Fruit fly (Drosophila melanogaster) whole organism, embryonic: ENCODE measurements around the gene qless.

Experiments
- ATbp ChIP-seq: fragments of 200-800 bp; sonication (Bioruptor generic); optimal IDR thresholded peaks from 2 replicates; lab custom pipeline; 2017; ENCODE audit warnings: missing biosample characterization, mild to moderate bottlenecking, missing genetic modification characterization, missing genetic modification reagents
- Abd-B ChIP-seq: fragments of 200-800 bp; sonication (Bioruptor generic); optimal IDR thresholded peaks from 2 replicates; lab custom pipeline; 2018; ENCODE audit warnings: missing biosample characterization, mild to moderate bottlenecking, missing genetic modification characterization, moderate library complexity
- B-H1 ChIP-seq: fragments of 200-800 bp; sonication (Bioruptor generic); IDR thresholded peaks from 3 replicates; pipeline ENCODE4 v1.3.6; 2022; ENCODE audit warnings: missing biosample characterization, missing genetic modification characterization
- BtbVII ChIP-seq: fragments of 200-800 bp; sonication (Bioruptor generic); optimal IDR thresholded peaks from 3 replicates; lab custom pipeline; 2017; ENCODE audit warnings: missing biosample characterization, mild to moderate bottlenecking, missing genetic modification characterization
- Bteb2 ChIP-seq: fragments of 200-800 bp; sonication (Bioruptor generic); optimal IDR thresholded peaks from 2 replicates; lab custom pipeline; 2016; ENCODE audit warnings: missing biosample characterization, missing genetic modification characterization
- CG10321 ChIP-seq: fragments of 200-800 bp; sonication (Bioruptor generic); IDR thresholded peaks from 2 replicates; pipeline ENCODE4 v1.3.6; 2022; ENCODE audit warnings: missing biosample characterization, missing genetic modification characterization
- CG11504 ChIP-seq: fragments of 200-800 bp; sonication (Bioruptor generic); optimal IDR thresholded peaks from 3 replicates; lab custom pipeline; 2019; ENCODE audit warnings: missing biosample characterization, mild to moderate bottlenecking, missing genetic modification characterization, moderate library complexity
- CG12071 ChIP-seq: fragments of 200-800 bp; sonication (Bioruptor generic); optimal IDR thresholded peaks from 3 replicates; lab custom pipeline; 2018; ENCODE audit warnings: missing biosample characterization, mild to moderate bottlenecking, missing genetic modification characterization
- CG12744 ChIP-seq: fragments of 200-800 bp; sonication (Bioruptor generic); optimal IDR thresholded peaks from 2 replicates; lab custom pipeline; 2016; ENCODE audit warnings: missing biosample characterization, missing genetic modification characterization
- CG13287 ChIP-seq: fragments of 200-800 bp; sonication (Bioruptor generic); IDR thresholded peaks from 2 replicates; pipeline ENCODE4 v1.3.6; 2022; ENCODE audit warnings: missing biosample characterization, missing genetic modification characterization; ENCODE audit not compliant: partially characterized antibody
- CG13296 ChIP-seq: fragments of 200-800 bp; sonication (Bioruptor generic); optimal IDR thresholded peaks from 3 replicates; lab custom pipeline; 2018; ENCODE audit warnings: missing biosample characterization, mild to moderate bottlenecking, missing genetic modification characterization
- CG14965 ChIP-seq: fragments of 200-800 bp; sonication (Bioruptor generic); optimal IDR thresholded peaks from 2 replicates; lab custom pipeline; 2016; ENCODE audit warnings: missing biosample characterization, missing genetic modification characterization, borderline replicate concordance
- CG15011 ChIP-seq: fragments of 200-800 bp; sonication (Bioruptor generic); optimal IDR thresholded peaks from 3 replicates; lab custom pipeline; 2018; ENCODE audit warnings: missing biosample characterization, mild to moderate bottlenecking, missing genetic modification characterization
- CG17829 ChIP-seq: fragments of 200-800 bp; optimal IDR thresholded peaks from 2 replicates; lab custom pipeline; 2019; ENCODE audit warnings: missing biosample characterization, mild to moderate bottlenecking, missing genetic modification characterization, moderate library complexity
- CG18619 ChIP-seq: fragments of 200-800 bp; sonication (Bioruptor generic); optimal IDR thresholded peaks from 3 replicates; lab custom pipeline; 2017; ENCODE audit warnings: missing biosample characterization, mild to moderate bottlenecking, missing genetic modification characterization
- CG18764 ChIP-seq: fragments of 200-800 bp; sonication (Bioruptor generic); optimal IDR thresholded peaks from 3 replicates; lab custom pipeline; 2016; ENCODE audit warnings: missing biosample characterization, missing genetic modification characterization
- CG2120 ChIP-seq: fragments of 200-800 bp; sonication (Bioruptor generic); optimal IDR thresholded peaks from 3 replicates; lab custom pipeline; 2016; ENCODE audit warnings: missing biosample characterization, missing genetic modification characterization
- CG2678 ChIP-seq: fragments of 200-800 bp; sonication (Bioruptor generic); optimal IDR thresholded peaks from 3 replicates; lab custom pipeline; 2019; ENCODE audit warnings: missing biosample characterization, mild to moderate bottlenecking, missing genetic modification characterization, moderate library complexity
- CG3281 ChIP-seq: fragments of 200-800 bp; sonication (Bioruptor generic); optimal IDR thresholded peaks from 3 replicates; lab custom pipeline; 2017; ENCODE audit warnings: missing biosample characterization, mild to moderate bottlenecking, missing genetic modification characterization
- CG7963 ChIP-seq: fragments of 200-800 bp; sonication (Bioruptor generic); IDR thresholded peaks from 3 replicates; pipeline ENCODE4 v1.3.6; 2022; ENCODE audit warnings: missing biosample characterization, missing genetic modification characterization; ENCODE audit not compliant: partially characterized antibody
- CG8359 ChIP-seq: fragments of 200-800 bp; sonication (Bioruptor generic); optimal IDR thresholded peaks from 2 replicates; lab custom pipeline; 2017; ENCODE audit warnings: missing biosample characterization, mild to moderate bottlenecking, missing genetic modification characterization, borderline replicate concordance
- CG8388 ChIP-seq: fragments of 200-800 bp; sonication (Bioruptor generic); optimal IDR thresholded peaks from 2 replicates; lab custom pipeline; 2019; ENCODE audit warnings: missing biosample characterization, mild to moderate bottlenecking, missing genetic modification characterization, moderate library complexity
- CoRest ChIP-seq: fragments of 200-800 bp; sonication (Bioruptor generic); optimal IDR thresholded peaks from 3 replicates; lab custom pipeline; 2018; ENCODE audit warnings: missing biosample characterization, mild to moderate bottlenecking, missing genetic modification characterization, moderate library complexity
- Dek ChIP-seq: fragments of 200-800 bp; sonication (Bioruptor generic); optimal IDR thresholded peaks from 3 replicates; lab custom pipeline; 2019; ENCODE audit warnings: missing biosample characterization, mild to moderate bottlenecking, missing genetic modification characterization, moderate library complexity
- E2f2 ChIP-seq: fragments of 200-800 bp; sonication (Bioruptor generic); IDR thresholded peaks from 2 replicates; pipeline ENCODE4 v1.3.6; 2022; ENCODE audit warnings: missing biosample characterization, missing genetic modification characterization
- HmgZ ChIP-seq: fragments of 200-800 bp; sonication (Bioruptor generic); optimal IDR thresholded peaks from 2 replicates; lab custom pipeline; 2018; ENCODE audit warnings: missing biosample characterization, mild to moderate bottlenecking, missing genetic modification characterization
- Hmx ChIP-seq: fragments of 200-800 bp; sonication (Bioruptor generic); optimal IDR thresholded peaks from 2 replicates; lab custom pipeline; 2016; ENCODE audit warnings: missing biosample characterization, missing genetic modification characterization
- Oaz ChIP-seq: fragments of 200-800 bp; sonication (Bioruptor generic); IDR thresholded peaks from 2 replicates; pipeline ENCODE4 v1.3.6; 2022; ENCODE audit warnings: missing biosample characterization, missing genetic modification characterization
- Ravus ChIP-seq: fragments of 200-800 bp; sonication (Bioruptor generic); IDR thresholded peaks from 2 replicates; pipeline ENCODE4 v1.3.6; 2022; ENCODE audit warnings: missing biosample characterization, missing genetic modification characterization
- Sox102F ChIP-seq: fragments of 200-800 bp; sonication (Bioruptor generic); optimal IDR thresholded peaks from 2 replicates; lab custom pipeline; 2018; ENCODE audit warnings: missing biosample characterization, mild to moderate bottlenecking, missing genetic modification characterization, moderate library complexity
- Sry-δ ChIP-seq: fragments of 200-800 bp; sonication (Bioruptor generic); optimal IDR thresholded peaks from 2 replicates; lab custom pipeline; 2016; ENCODE audit warnings: missing biosample characterization, missing genetic modification characterization
- TFAM ChIP-seq: fragments of 200-800 bp; sonication (Bioruptor generic); optimal IDR thresholded peaks from 2 replicates; lab custom pipeline; 2017; ENCODE audit warnings: missing biosample characterization, missing genetic modification characterization, inconsistent platforms
- Tbp ChIP-seq: fragments of >200 bp; optimal IDR thresholded peaks from 2 replicates; lab custom pipeline; 2018; ENCODE audit warnings: missing biosample characterization, missing genetic modification characterization
- Xrp1 ChIP-seq: fragments of 200-800 bp; sonication (Bioruptor generic); IDR thresholded peaks from 2 replicates; pipeline ENCODE4 v1.3.6; 2022; ENCODE audit warnings: missing biosample characterization, missing genetic modification characterization
- bigmax ChIP-seq: fragments of 200-800 bp; sonication (Bioruptor generic); optimal IDR thresholded peaks from 2 replicates; lab custom pipeline; 2018; ENCODE audit warnings: missing biosample characterization, mild to moderate bottlenecking, missing genetic modification characterization
- cato ChIP-seq: fragments of 200-800 bp; sonication (Bioruptor generic); optimal IDR thresholded peaks from 2 replicates; lab custom pipeline; 2016; ENCODE audit warnings: missing biosample characterization, missing genetic modification characterization, borderline replicate concordance
- chn ChIP-seq: fragments of 200-800 bp; sonication (Bioruptor generic); optimal IDR thresholded peaks from 2 replicates; lab custom pipeline; 2016; ENCODE audit warnings: missing biosample characterization, missing genetic modification characterization
- crol ChIP-seq: fragments of 200-800 bp; sonication (Bioruptor generic); IDR thresholded peaks from 2 replicates; pipeline ENCODE4 v1.3.6; 2022; ENCODE audit warnings: missing biosample characterization, missing genetic modification characterization
- dati ChIP-seq: fragments of 200-800 bp; sonication (Bioruptor generic); IDR thresholded peaks from 2 replicates; pipeline ENCODE4 v1.3.6; 2022; ENCODE audit warnings: missing biosample characterization, missing genetic modification characterization
- dm ChIP-seq: fragments of 200-800 bp; sonication (Bioruptor generic); optimal IDR thresholded peaks from 3 replicates; lab custom pipeline; 2016; ENCODE audit warnings: missing biosample characterization, missing genetic modification characterization
- fd96Cb ChIP-seq: fragments of 200-800 bp; sonication (Bioruptor generic); optimal IDR thresholded peaks from 2 replicates; lab custom pipeline; 2018; ENCODE audit warnings: missing biosample characterization, mild to moderate bottlenecking, missing genetic modification characterization, moderate library complexity
- hbn ChIP-seq: fragments of 200-800 bp; sonication (Bioruptor generic); IDR thresholded peaks from 2 replicates; pipeline ENCODE4 v1.3.6; 2022; ENCODE audit warnings: missing biosample characterization, missing genetic modification characterization; ENCODE audit not compliant: partially characterized antibody
- insv ChIP-seq, 2 experiments: fragments of 200-800 bp; sonication (Bioruptor generic); optimal IDR thresholded peaks; 3 replicates each; lab custom pipeline; 2016 to 2018; ENCODE audit warnings: missing biosample characterization in 2 of 2, missing genetic modification characterization in 2 of 2
- inv ChIP-seq: fragments of 200-800 bp; sonication (Bioruptor generic); IDR thresholded peaks from 2 replicates; pipeline ENCODE4 v1.3.6; 2022; ENCODE audit warnings: missing biosample characterization, missing genetic modification characterization; ENCODE audit not compliant: partially characterized antibody
- kay ChIP-seq: fragments of 200-800 bp; sonication (Bioruptor generic); optimal IDR thresholded peaks from 2 replicates; lab custom pipeline; 2016; ENCODE audit warnings: missing biosample characterization, missing genetic modification characterization
- prd ChIP-seq, 3 experiments: fragments of >200 bp in 2 of 3; fragments of 200-800 bp in 1 of 3; sonication (Bioruptor generic) in 1 of 3; optimal IDR thresholded peaks in 2 of 3; IDR thresholded peaks in 1 of 3; 2 replicates in 2 of 3; 3 replicates in 1 of 3; pipeline versions ENCODE4 v1.3.6 to Lab custom; 2017 to 2022; ENCODE audit warnings: missing biosample characterization in 1 of 3, missing genetic modification characterization in 1 of 3
- ranshi ChIP-seq: fragments of 200-800 bp; sonication (Bioruptor generic); IDR thresholded peaks from 2 replicates; pipeline ENCODE4 v1.3.6; 2022; ENCODE audit warnings: missing biosample characterization, missing genetic modification characterization
- slou ChIP-seq: fragments of 200-800 bp; sonication (Bioruptor generic); optimal IDR thresholded peaks from 3 replicates; lab custom pipeline; 2016; ENCODE audit warnings: missing biosample characterization, missing genetic modification characterization
- vvl ChIP-seq: fragments of 200-800 bp; sonication (Bioruptor generic); IDR thresholded peaks from 2 replicates; pipeline ENCODE4 v1.3.6; 2022; ENCODE audit warnings: missing biosample characterization, missing genetic modification characterization
- wdn ChIP-seq: fragments of 200-800 bp; sonication (Bioruptor generic); IDR thresholded peaks from 2 replicates; pipeline ENCODE4 v1.3.6; 2022; ENCODE audit warnings: missing biosample characterization, missing genetic modification characterization

Gene qless

DNA sequence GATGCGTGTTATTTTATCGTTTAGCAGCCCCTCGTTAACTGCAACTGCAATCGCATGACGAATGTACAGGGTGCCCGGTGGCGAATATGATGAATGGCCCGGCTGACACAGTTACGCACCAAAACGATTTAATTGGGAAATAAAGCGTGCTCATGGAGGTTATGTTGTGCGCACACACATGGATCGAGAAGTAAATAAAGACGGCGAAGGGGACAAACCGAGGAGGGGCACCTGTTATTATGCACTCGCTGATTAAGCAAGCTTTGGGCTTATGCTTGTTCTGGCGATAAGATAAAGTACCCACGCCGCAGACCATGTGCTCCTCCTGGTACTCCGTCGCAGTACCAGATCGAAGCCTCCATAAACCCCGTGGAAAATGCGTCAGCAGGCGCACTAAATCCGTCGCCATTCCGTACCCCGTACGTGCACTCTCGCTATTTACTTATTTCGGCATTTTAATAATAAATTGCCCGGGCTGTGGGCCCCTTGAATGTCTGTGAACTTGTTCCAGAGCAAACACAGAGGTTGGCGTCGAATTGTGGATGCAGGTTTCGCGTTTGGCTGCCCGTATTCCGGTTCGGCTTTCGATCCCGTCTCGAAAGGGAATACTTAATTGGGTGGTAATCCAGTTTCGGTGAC, 27.2 kb downstream of the qless start (continued):
- no peak for TF ChIP-seq Abd-B
- no peak for TF ChIP-seq dati (GFP tag; lab: Robert Waterston, UW)
- no peak for TF ChIP-seq CG11504 (tag; lab: Kevin White, UChicago)
- TF ChIP-seq TFAM (GFP tag; lab: Kevin White, UChicago) = no peak
- no peak for TF ChIP-seq CG8388 (GFP tag; lab: Kevin White, UChicago)
- TF ChIP-seq Tbp (GFP tag; lab: Kevin White, UChicago) = no peak
- no peak for TF ChIP-seq Dek (tag; lab: Kevin White, UChicago)
- no peak for TF ChIP-seq hbn (GFP tag; lab: Robert Waterston, UW)
- TF ChIP-seq CG13287 (GFP tag; lab: Robert Waterston, UW) = no peak
- TF ChIP-seq slou = no peak
- TF ChIP-seq Hmx (GFP tag; lab: Kevin White, UChicago) = no peak
- peak; percentile 92 for TF ChIP-seq bigmax
- no peak for TF ChIP-seq Ravus (GFP tag; lab: Robert Waterston, UW)
- TF ChIP-seq Xrp1 (GFP tag; lab: Robert Waterston, UW) = peak; percentile 5; the same call in 1 of the 2 replicates
- peak; percentile 48 for TF ChIP-seq HmgZ
- no peak for TF ChIP-seq cato (GFP tag; lab: Kevin White, UChicago)
- TF ChIP-seq CG13296 (GFP tag; lab: Kevin White, UChicago) = no peak
- TF ChIP-seq CG15011 (GFP tag; lab: Kevin White, UChicago) = no peak
- no peak for TF ChIP-seq E2f2 (GFP tag; lab: Robert Waterston, UW)
- no peak for TF ChIP-seq CG8359
- peak; percentile 22 for TF ChIP-seq ATbp (GFP tag; lab: Kevin White, UChicago)
- TF ChIP-seq BtbVII = no peak
- TF ChIP-seq chn (GFP tag; lab: Kevin White, UChicago) = no peak
- no peak for TF ChIP-seq CoRest (tag; lab: Kevin White, UChicago)
- no peak for TF ChIP-seq CG14965 (GFP tag; lab: Kevin White, UChicago)
- TF ChIP-seq CG2120 (GFP tag; lab: Kevin White, UChicago) = no peak
- no peak for TF ChIP-seq Bteb2 (GFP tag; lab: Kevin White, UChicago)
- TF ChIP-seq CG12744 (GFP tag; lab: Kevin White, UChicago) = no peak
- TF ChIP-seq CG7963 (GFP tag; lab: Robert Waterston, UW) = no peak
- TF ChIP-seq Oaz = no peak
- no peak for TF ChIP-seq CG18619 (GFP tag; lab: Kevin White, UChicago)
- TF ChIP-seq CG17829 (tag; lab: Kevin White, UChicago) = no peak
- no peak for TF ChIP-seq CG10321 (GFP tag; lab: Robert Waterston, UW)
- no peak for TF ChIP-seq inv (GFP tag; lab: Robert Waterston, UW)
- no peak; the same call in 2 of the 3 replicates for TF ChIP-seq B-H1 (GFP tag; lab: Robert Waterston, UW)
- 0 out of 2 replicates have a peak, but pooled peaks have one; percentile 9 for TF ChIP-seq vvl
- TF ChIP-seq CG18764 (GFP tag; lab: Kevin White, UChicago) = no peak
- TF ChIP-seq CG2678 (tag; lab: Kevin White, UChicago) = no peak
- no peak for TF ChIP-seq kay (GFP tag; lab: Kevin White, UChicago)
- no peak for TF ChIP-seq prd (optimal IDR thresholded peaks at IDR 0.05; lab: Kevin White, UChicago)
- TF ChIP-seq prd (GFP tag; IDR thresholded peaks at IDR 0.05; lab: Robert Waterston, UW) = no peak
- TF ChIP-seq dm (GFP tag; lab: Kevin White, UChicago) = peak; percentile 82
- no peak for TF ChIP-seq Sry-δ (GFP tag; lab: Kevin White, UChicago)
- TF ChIP-seq Sox102F (GFP tag; lab: Kevin White, UChicago) = no peak
- no peak for TF ChIP-seq wdn
- TF ChIP-seq CG12071 = no peak
- peak; percentile 74 for TF ChIP-seq crol (GFP tag; lab: Robert Waterston, UW)
- TF ChIP-seq CG3281 = no peak
- TF ChIP-seq fd96Cb (tag; lab: Kevin White, UChicago) = no peak
- TF ChIP-seq ranshi (GFP tag; lab: Robert Waterston, UW) = no peak
- TF ChIP-seq insv (GFP tag; optimal IDR thresholded peaks at IDR 0.05; lab: Kevin White, UChicago) = no peak
